Worm (Caenorhabditis elegans) whole organism, L1 larva: Measurements from ENCODE around the gene ttbk-6.

Source experiments
- C04F5.9 ChIP-seq: sonication (generic microtip); optimal IDR thresholded peaks from 2 replicates; lab custom pipeline; 2016; ENCODE audit warnings: missing genetic modification characterization, missing compliant biosample characterization
- ama-1 ChIP-seq: fragments of 150-350 bp; optimal IDR thresholded peaks from 2 replicates; lab custom pipeline; 2014
- ceh-90 ChIP-seq: sonication (generic microtip); optimal IDR thresholded peaks from 2 replicates; lab custom pipeline; 2016; ENCODE audit warnings: missing genetic modification characterization, missing compliant biosample characterization
- ces-1 ChIP-seq: fragments of 150-350 bp; optimal IDR thresholded peaks from 2 replicates; lab custom pipeline; 2014; ENCODE audit warnings: missing biosample characterization, missing genetic modification reagents, missing genetic modification characterization
- dpl-1 ChIP-seq, 3 experiments: fragments of 150-350 bp in 2 of 3; sonication (generic microtip) in 1 of 3; optimal IDR thresholded peaks; 2 replicates each; lab custom pipeline; 2014 to 2017; ENCODE audit warnings: missing biosample characterization in 3 of 3, missing genetic modification characterization in 3 of 3, missing genetic modification reagents in 3 of 3
- dsc-1 ChIP-seq: sonication (generic microtip); optimal IDR thresholded peaks from 2 replicates; lab custom pipeline; 2016; ENCODE audit warnings: mild to moderate bottlenecking, missing genetic modification characterization, missing compliant biosample characterization
- efl-1 ChIP-seq, 4 experiments: fragments of 150-350 bp; optimal IDR thresholded peaks in 3 of 4; peaks in 1 of 4; 1 replicate in 1 of 4; 2 replicates in 3 of 4; lab custom pipeline; 2014; ENCODE audit warnings: missing biosample characterization in 2 of 4, missing genetic modification characterization in 2 of 4, missing genetic modification reagents in 2 of 4
- egl-13 ChIP-seq: sonication (generic microtip); optimal IDR thresholded peaks from 2 replicates; lab custom pipeline; 2016; ENCODE audit warnings: missing genotype, missing genetic modification reagents, missing genetic modification characterization, missing compliant biosample characterization
- elt-3 ChIP-seq, 6 experiments: fragments of 150-350 bp in 1 of 6; sonication (generic microtip); optimal IDR thresholded peaks; 2 replicates each; lab custom pipeline; 2017 to 2018; ENCODE audit warnings: missing biosample characterization in 6 of 6, missing genetic modification characterization in 6 of 6, inconsistent platforms in 1 of 6
- grh-1 ChIP-seq: fragments of 200-800 bp; sonication (Bioruptor generic); IDR thresholded peaks from 2 replicates; pipeline ENCODE4 v1.3.6; 2022; ENCODE audit warnings: missing genetic modification reagents, missing genetic modification characterization, missing compliant biosample characterization
- hlh-4 ChIP-seq: sonication (generic microtip); optimal IDR thresholded peaks from 2 replicates; lab custom pipeline; 2016; ENCODE audit warnings: mild to moderate bottlenecking, missing genetic modification characterization, missing compliant biosample characterization
- hpl-2 ChIP-seq: fragments of 150-350 bp; optimal IDR thresholded peaks from 2 replicates; lab custom pipeline; 2014; ENCODE audit warnings: missing biosample characterization, missing genetic modification reagents, missing genetic modification characterization
- irx-1 ChIP-seq: sonication (generic microtip); optimal IDR thresholded peaks from 2 replicates; lab custom pipeline; 2016; ENCODE audit warnings: missing genetic modification characterization, missing compliant biosample characterization
- isw-1 ChIP-seq: fragments of 200-800 bp; sonication (Bioruptor generic); IDR thresholded peaks from 2 replicates; pipeline ENCODE4 v1.3.6; 2022; ENCODE audit warnings: missing genetic modification characterization, missing compliant biosample characterization
- jun-1 ChIP-seq: fragments of 150-350 bp; optimal IDR thresholded peaks from 2 replicates; lab custom pipeline; 2014; ENCODE audit warnings: missing biosample characterization, missing genetic modification reagents, missing genetic modification characterization
- lin-14 ChIP-seq: fragments of 200-800 bp; sonication (Bioruptor generic); optimal IDR thresholded peaks from 2 replicates; lab custom pipeline; 2018; ENCODE audit warnings: mild to moderate bottlenecking, missing genetic modification characterization, moderate library complexity, missing compliant biosample characterization
- lin-35 ChIP-seq, 2 experiments: fragments of 150-350 bp; optimal IDR thresholded peaks; 2 replicates each; lab custom pipeline; 2014; ENCODE audit warnings: missing biosample characterization in 2 of 2, missing genetic modification characterization in 2 of 2, missing genetic modification reagents in 2 of 2
- lir-3 ChIP-seq: sonication (generic microtip); optimal IDR thresholded peaks from 2 replicates; lab custom pipeline; 2016; ENCODE audit warnings: mild to moderate bottlenecking, missing genetic modification characterization, moderate library complexity, missing compliant biosample characterization; ENCODE audit not compliant: poor library complexity
- lsy-2 ChIP-seq, 2 experiments: fragments of 150-350 bp; optimal IDR thresholded peaks; 2 replicates each; lab custom pipeline; 2014; ENCODE audit warnings: missing biosample characterization in 2 of 2, missing genetic modification characterization in 2 of 2
- mab-9 ChIP-seq: fragments of 200-800 bp; sonication (Bioruptor generic); IDR thresholded peaks from 2 replicates; pipeline ENCODE4 v1.3.6; 2022; ENCODE audit warnings: missing genetic modification reagents, missing genetic modification characterization, missing compliant biosample characterization
- mef-2 ChIP-seq: fragments of 150-350 bp; optimal IDR thresholded peaks from 2 replicates; lab custom pipeline; 2014; ENCODE audit warnings: missing biosample characterization, missing genetic modification characterization
- mep-1 ChIP-seq: fragments of 150-350 bp; optimal IDR thresholded peaks from 2 replicates; lab custom pipeline; 2014; ENCODE audit warnings: missing biosample characterization, missing genetic modification characterization
- nhr-11 ChIP-seq: fragments of 150-350 bp; optimal IDR thresholded peaks from 2 replicates; lab custom pipeline; 2014; ENCODE audit warnings: missing biosample characterization, missing genetic modification characterization
- nhr-19 ChIP-seq: fragments of 200-800 bp; sonication (Bioruptor generic); conservative IDR thresholded peaks from 2 replicates; pipeline ENCODE4 v1.3.6; 2022; ENCODE audit warnings: missing genetic modification characterization, missing compliant biosample characterization
- nhr-20 ChIP-seq: sonication (generic microtip); optimal IDR thresholded peaks from 2 replicates; lab custom pipeline; 2016; ENCODE audit warnings: mild to moderate bottlenecking, missing genetic modification characterization, missing compliant biosample characterization
- nhr-237 ChIP-seq: fragments of 150-350 bp; optimal IDR thresholded peaks from 2 replicates; lab custom pipeline; 2014; ENCODE audit warnings: missing biosample characterization, missing genetic modification characterization
- nhr-47 ChIP-seq: sonication (generic microtip); optimal IDR thresholded peaks from 2 replicates; lab custom pipeline; 2016; ENCODE audit warnings: mild to moderate bottlenecking, missing genetic modification characterization, moderate library complexity, missing compliant biosample characterization
- nhr-84 ChIP-seq: sonication (generic microtip); optimal IDR thresholded peaks from 2 replicates; lab custom pipeline; 2017; ENCODE audit warnings: missing biosample characterization, missing genetic modification characterization
- nhr-85 ChIP-seq: sonication (generic microtip); peaks from one replicate; lab custom pipeline; 2016; ENCODE audit warnings: missing genetic modification characterization, inconsistent platforms, missing compliant biosample characterization
- pax-3 ChIP-seq: fragments of 200-800 bp; sonication (Bioruptor generic); optimal IDR thresholded peaks from 2 replicates; lab custom pipeline; 2018; ENCODE audit warnings: mild to moderate bottlenecking, missing genetic modification characterization, moderate library complexity, missing compliant biosample characterization
- pqm-1 ChIP-seq: sonication (generic microtip); optimal IDR thresholded peaks from 3 replicates; lab custom pipeline; 2017; ENCODE audit warnings: missing biosample characterization, missing genetic modification characterization
- rnt-1 ChIP-seq: sonication (generic microtip); optimal IDR thresholded peaks from 2 replicates; lab custom pipeline; 2016; ENCODE audit warnings: mild to moderate bottlenecking, missing genetic modification characterization, moderate library complexity, missing compliant biosample characterization
- skn-1 ChIP-seq: fragments of 150-350 bp; optimal IDR thresholded peaks from 2 replicates; lab custom pipeline; 2014; ENCODE audit warnings: missing biosample characterization, missing genetic modification characterization
- sox-4 ChIP-seq: sonication (generic microtip); optimal IDR thresholded peaks from 2 replicates; lab custom pipeline; 2016; ENCODE audit warnings: missing genetic modification characterization, missing compliant biosample characterization
- sup-37 ChIP-seq: fragments of 200-800 bp; sonication (Bioruptor generic); optimal IDR thresholded peaks from 2 replicates; lab custom pipeline; 2018; ENCODE audit warnings: mild to moderate bottlenecking, missing genetic modification characterization, missing compliant biosample characterization
- swsn-7 ChIP-seq: sonication (generic microtip); optimal IDR thresholded peaks from 2 replicates; lab custom pipeline; 2016; ENCODE audit warnings: missing genetic modification characterization, missing compliant biosample characterization
- tbx-2 ChIP-seq: sonication (generic microtip); optimal IDR thresholded peaks from 2 replicates; lab custom pipeline; 2016; ENCODE audit warnings: missing genetic modification characterization, missing compliant biosample characterization
- tlp-1 ChIP-seq: fragments of 150-350 bp; optimal IDR thresholded peaks from 2 replicates; lab custom pipeline; 2014; ENCODE audit warnings: missing biosample characterization, missing genetic modification characterization
- unc-130 ChIP-seq: fragments of 150-350 bp; optimal IDR thresholded peaks from 2 replicates; lab custom pipeline; 2017; ENCODE audit warnings: missing biosample characterization, missing genetic modification characterization, inconsistent platforms
- unc-62 ChIP-seq: fragments of 150-350 bp; optimal IDR thresholded peaks from 2 replicates; lab custom pipeline; 2014; ENCODE audit warnings: missing biosample characterization, missing genetic modification reagents, missing genetic modification characterization
- unc-86 ChIP-seq: sonication (generic microtip); optimal IDR thresholded peaks from 2 replicates; lab custom pipeline; 2016; ENCODE audit warnings: missing genetic modification characterization, missing compliant biosample characterization
- unc-98 ChIP-seq: fragments of 200-800 bp; sonication (Bioruptor generic); IDR thresholded peaks from 2 replicates; pipeline ENCODE4 v1.3.6; 2022; ENCODE audit warnings: missing genetic modification characterization, missing compliant biosample characterization
- xbp-1 ChIP-seq: sonication (generic microtip); optimal IDR thresholded peaks from 2 replicates; lab custom pipeline; 2016; ENCODE audit warnings: missing genetic modification characterization, missing compliant biosample characterization
- zag-1 ChIP-seq: fragments of 150-350 bp; optimal IDR thresholded peaks from 2 replicates; lab custom pipeline; 2014; ENCODE audit warnings: missing biosample characterization, missing genetic modification characterization
- ztf-4 ChIP-seq: fragments of 150-350 bp; optimal IDR thresholded peaks from 2 replicates; lab custom pipeline; 2014; ENCODE audit warnings: missing biosample characterization, missing genetic modification characterization

Gene ttbk-6

DNA sequence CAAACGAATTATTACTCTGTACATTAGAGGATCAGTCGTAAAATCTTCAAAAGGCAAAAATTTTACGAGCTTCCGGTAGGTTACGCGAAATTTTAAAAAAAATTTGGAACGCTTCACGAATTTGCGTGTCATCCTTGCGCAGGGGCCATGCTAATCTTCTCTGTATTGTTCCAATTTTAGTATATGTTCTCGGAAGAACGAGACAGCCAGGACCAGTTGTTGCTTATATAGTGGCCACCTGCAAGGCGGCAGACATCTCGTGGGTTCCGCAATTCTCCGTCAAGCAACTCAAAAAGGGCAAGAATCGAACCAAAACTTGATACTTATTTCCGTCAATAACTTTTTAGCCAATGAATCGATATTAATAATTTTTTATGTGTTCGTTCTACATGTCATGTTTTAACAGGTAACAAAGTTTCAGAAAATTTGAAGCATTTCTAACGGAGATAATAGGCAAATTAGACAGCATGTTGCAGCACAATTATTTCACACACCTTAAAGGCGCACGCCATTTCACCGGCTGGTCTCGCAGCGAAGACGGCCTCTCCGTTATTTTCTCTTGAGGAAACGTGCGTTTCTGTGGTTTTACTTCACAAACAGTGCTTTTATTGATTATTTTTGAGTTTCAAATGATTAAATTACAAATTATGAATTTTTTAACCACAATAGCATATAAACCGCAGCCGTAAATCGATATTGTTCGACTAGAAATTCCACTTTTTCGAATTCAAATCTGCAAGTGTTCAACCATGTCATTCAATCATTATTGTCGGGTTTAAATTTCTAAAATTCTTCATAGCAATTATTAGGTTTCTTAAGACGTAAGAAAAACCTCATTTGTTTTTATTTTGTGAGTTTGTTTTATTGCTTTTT is 6.4 kb downstream of the ttbk-6 start (continued):
- TF ChIP-seq nhr-237 (tag; lab: Kevin White, UChicago) (no peak), nhr-20 (tag; lab: Kevin White, UChicago) (peak; percentile 87), irx-1 (tag; lab: Kevin White, UChicago) (peak; percentile 83), ces-1 (GFP tag; lab: Kevin White, UChicago) (no peak), nhr-11 (tag; lab: Kevin White, UChicago) (no peak), lin-14 (GFP tag; lab: Kevin White, UChicago) (peak; percentile 87), nhr-47 (tag; lab: Kevin White, UChicago) (peak; percentile 95), ama-1 (lab: Kevin White, UChicago) (peak; percentile 77), grh-1 (GFP tag; lab: Robert Waterston, UW) (peak; percentile 82), tlp-1 (tag; lab: Kevin White, UChicago) (no peak), mep-1 (tag; lab: Kevin White, UChicago) (peak; percentile 67), efl-1 (optimal IDR thresholded peaks at IDR 0.05; lab: Kevin White, UChicago) (peak; percentile 65 to 79), efl-1 (GFP tag; optimal IDR thresholded peaks at IDR 0.05 in 1 of 2; lab: Kevin White, UChicago) (peak; percentile 43 to 97), mab-9 (GFP tag; lab: Robert Waterston, UW) (peak; percentile 78), unc-62 (GFP tag; lab: Kevin White, UChicago) (no peak), sup-37 (GFP tag; lab: Kevin White, UChicago) (peak; percentile 63), lin-35 (GFP tag; optimal IDR thresholded peaks at IDR 0.05; lab: Kevin White, UChicago) (peak; percentile 65 to 76), swsn-7 (tag; lab: Kevin White, UChicago) (peak; percentile 91), pqm-1 (tag; lab: Kevin White, UChicago) (no peak), lir-3 (tag; lab: Kevin White, UChicago) (peak; percentile 72), dpl-1 (GFP tag; optimal IDR thresholded peaks at IDR 0.05; lab: Kevin White, UChicago) (peak; percentile 43 to 67 (median 49)), rnt-1 (tag; lab: Kevin White, UChicago) (peak; percentile 91), unc-130 (peak; percentile 26), mef-2 (tag; lab: Kevin White, UChicago) (no peak), nhr-84 (no peak), tbx-2 (peak; percentile 89), C04F5.9 (tag; lab: Kevin White, UChicago) (peak; percentile 58), nhr-19 (peak; percentile 93), dsc-1 (tag; lab: Kevin White, UChicago) (peak; percentile 87), unc-98 (GFP tag; lab: Robert Waterston, UW) (no peak), sox-4 (tag; lab: Kevin White, UChicago) (peak; percentile 80), zag-1 (tag; lab: Kevin White, UChicago) (no peak), egl-13 (peak; percentile 88), elt-3 (tag; optimal IDR thresholded peaks at IDR 0.05; lab: Kevin White, UChicago) (peak in 5 of 6 experiments; percentile 1 to 41 (median 39)), jun-1 (tag; lab: Kevin White, UChicago) (peak; percentile 63), pax-3 (tag; lab: Kevin White, UChicago) (peak; percentile 84), ceh-90 (tag; lab: Kevin White, UChicago) (peak; percentile 38), isw-1 (GFP tag; lab: Robert Waterston, UW) (peak; percentile 65), ztf-4 (peak; percentile 84), unc-86 (tag; lab: Kevin White, UChicago) (peak; percentile 89), skn-1 (tag; lab: Kevin White, UChicago) (peak; percentile 44), nhr-85 (tag; lab: Kevin White, UChicago) (peak; percentile 97), hpl-2 (no peak), lsy-2 (tag; optimal IDR thresholded peaks at IDR 0.05; lab: Kevin White, UChicago) (peak; percentile 50 to 74), hlh-4 (tag; lab: Kevin White, UChicago) (peak; percentile 10), xbp-1 (peak; percentile 87)
